Worm (Caenorhabditis elegans) whole organism, midembryonic: ENCODE data around the gene flp-13.
A peak's percentile ranks its signal among the peaks of the same experiment; 100 is the strongest.

Experiments
- T22C8.4 ChIP-seq: fragments of 200-800 bp; sonication (Bioruptor generic); IDR thresholded peaks from 2 replicates; pipeline ENCODE4 v1.3.6; 2022; ENCODE audit warnings: missing genetic modification characterization, missing compliant biosample characterization
- cog-1 ChIP-seq: sonication (generic microtip); optimal IDR thresholded peaks from 2 replicates; lab custom pipeline; 2016; ENCODE audit warnings: missing genetic modification characterization, missing compliant biosample characterization
- flt-1 ChIP-seq: fragments of 200-800 bp; sonication (Bioruptor generic); IDR thresholded peaks from 2 replicates; pipeline ENCODE4 v1.3.6; 2022; ENCODE audit warnings: missing genetic modification characterization, missing compliant biosample characterization
- klf-2 ChIP-seq: fragments of 200-800 bp; sonication (Bioruptor generic); conservative IDR thresholded peaks from 2 replicates; pipeline ENCODE4 v1.3.6; 2022; ENCODE audit warnings: missing genetic modification reagents, missing genetic modification characterization, missing compliant biosample characterization
- med-1 ChIP-seq: sonication (generic microtip); optimal IDR thresholded peaks from 2 replicates; lab custom pipeline; 2017; ENCODE audit warnings: missing genetic modification characterization, mild to moderate bottlenecking, missing compliant biosample characterization, antibody characterized with exemption, missing genetic modification reagents; ENCODE audit not compliant: insufficient read depth
- ref-1 ChIP-seq: fragments of 200-800 bp; sonication (Bioruptor generic); conservative IDR thresholded peaks from 2 replicates; pipeline ENCODE4 v1.3.6; 2022; ENCODE audit warnings: missing genetic modification reagents, missing genetic modification characterization, missing compliant biosample characterization
- tab-1 ChIP-seq: fragments of 200-800 bp; sonication (Bioruptor generic); IDR thresholded peaks from 2 replicates; pipeline ENCODE4 v1.3.6; 2022; ENCODE audit warnings: missing genetic modification characterization, missing compliant biosample characterization
- ztf-23 ChIP-seq: fragments of 200-800 bp; sonication (Bioruptor generic); IDR thresholded peaks from 2 replicates; pipeline ENCODE4 v1.3.6; 2022; ENCODE audit warnings: missing genetic modification reagents, missing genetic modification characterization, missing compliant biosample characterization
- ztf-29 ChIP-seq: fragments of 200-800 bp; sonication (Bioruptor generic); IDR thresholded peaks from 2 replicates; pipeline ENCODE4 v1.3.6; 2022; ENCODE audit warnings: missing genetic modification reagents, missing genetic modification characterization, missing compliant biosample characterization

flp-13 gene

ce11 chrIV:7726325-7726724, 28.1 kb upstream of the flp-13 start, which contains the start of gene C50F7.5:
Gene C50F7.5, plus strand, starts transcription at chrIV:7726719.
- TF ChIP-seq ref-1 (GFP tag; lab: Robert Waterston, UW): no peak
- no peak for TF ChIP-seq klf-2 (GFP tag; lab: Robert Waterston, UW)
- no peak for TF ChIP-seq ztf-29 (GFP tag; lab: Robert Waterston, UW)
- no peak for TF ChIP-seq T22C8.4 (GFP tag; lab: Robert Waterston, UW)
- no peak for TF ChIP-seq ztf-23 (GFP tag; lab: Robert Waterston, UW)
- no peak for TF ChIP-seq cog-1 (tag; lab: Kevin White, UChicago)
- no peak for TF ChIP-seq flt-1 (GFP tag; lab: Robert Waterston, UW)
- TF ChIP-seq med-1 (GFP tag; lab: Kevin White, UChicago): no peak
- TF ChIP-seq tab-1 (GFP tag; lab: Robert Waterston, UW): no peak

- no peak for TF ChIP-seq tab-1 (GFP tag; lab: Robert Waterston, UW)
- no peak for TF ChIP-seq ztf-23 (GFP tag; lab: Robert Waterston, UW)
- no peak for TF ChIP-seq flt-1 (GFP tag; lab: Robert Waterston, UW)
- no peak for TF ChIP-seq cog-1 (tag; lab: Kevin White, UChicago)
- TF ChIP-seq med-1 (GFP tag; lab: Kevin White, UChicago): no peak
- no peak for TF ChIP-seq T22C8.4 (GFP tag; lab: Robert Waterston, UW)
- no peak for TF ChIP-seq ztf-29 (GFP tag; lab: Robert Waterston, UW)
- TF ChIP-seq ref-1 (GFP tag; lab: Robert Waterston, UW): no peak
- TF ChIP-seq klf-2 (GFP tag; lab: Robert Waterston, UW): no peak
Observed at ce11 chrIV:7724912-7725311, 26.7 kb upstream of the flp-13 start.

ce11 chrIV:7723555-7723954, 25.3 kb upstream of the flp-13 start:
- TF ChIP-seq flt-1 (GFP tag; lab: Robert Waterston, UW) (no peak), tab-1 (GFP tag; lab: Robert Waterston, UW) (no peak), ref-1 (GFP tag; lab: Robert Waterston, UW) (no peak), ztf-23 (GFP tag; lab: Robert Waterston, UW) (no peak), ztf-29 (GFP tag; lab: Robert Waterston, UW) (no peak), med-1 (GFP tag; lab: Kevin White, UChicago) (no peak), klf-2 (GFP tag; lab: Robert Waterston, UW) (no peak), T22C8.4 (GFP tag; lab: Robert Waterston, UW) (no peak), cog-1 (tag; lab: Kevin White, UChicago) (no peak)

DNA sequence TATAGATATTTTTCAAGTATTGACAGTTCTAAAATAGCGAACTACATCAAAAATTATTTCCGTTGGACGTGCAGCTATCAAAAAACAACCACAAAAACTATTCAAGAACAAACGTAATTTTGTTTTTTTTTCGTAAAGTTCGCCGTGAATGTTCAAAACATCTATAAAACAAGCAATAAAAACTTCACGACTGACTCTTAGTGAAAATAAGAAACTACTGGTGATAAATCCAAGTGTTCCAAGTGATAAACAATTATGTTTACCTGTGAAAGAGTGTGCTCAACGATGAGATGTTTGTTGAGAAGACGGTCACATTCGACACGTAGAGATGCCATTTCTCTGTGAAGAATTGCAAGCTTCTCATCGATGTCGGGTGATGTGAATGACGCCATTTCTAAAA, 24.6 kb upstream of the flp-13 start, which contains the start of gene C50F7.6:
C50F7.6 (minus strand) TSS at position 394 of the 400 bp plus-strand sequence.
- no peak for TF ChIP-seq ref-1 (GFP tag; lab: Robert Waterston, UW)

ce11 chrIV:7717916-7718315, 19.7 kb upstream of the flp-13 start, which contains the start of gene F33D4.6:
Gene F33D4.6, minus strand, starts transcription at chrIV:7718016.
- no peak for TF ChIP-seq ztf-23 (GFP tag; lab: Robert Waterston, UW)
- no peak for TF ChIP-seq ref-1 (GFP tag; lab: Robert Waterston, UW)
- no peak for TF ChIP-seq T22C8.4 (GFP tag; lab: Robert Waterston, UW)
- TF ChIP-seq klf-2 (GFP tag; lab: Robert Waterston, UW): no peak
- no peak for TF ChIP-seq med-1 (GFP tag; lab: Kevin White, UChicago)
- TF ChIP-seq flt-1 (GFP tag; lab: Robert Waterston, UW): no peak
- no peak for TF ChIP-seq ztf-29 (GFP tag; lab: Robert Waterston, UW)
- no peak for TF ChIP-seq tab-1 (GFP tag; lab: Robert Waterston, UW)
- TF ChIP-seq cog-1 (tag; lab: Kevin White, UChicago): no peak

- TF ChIP-seq ztf-23 (GFP tag; lab: Robert Waterston, UW) (no peak), flt-1 (GFP tag; lab: Robert Waterston, UW) (no peak), T22C8.4 (GFP tag; lab: Robert Waterston, UW) (no peak), tab-1 (GFP tag; lab: Robert Waterston, UW) (no peak), cog-1 (tag; lab: Kevin White, UChicago) (no peak), klf-2 (GFP tag; lab: Robert Waterston, UW) (no peak), ref-1 (GFP tag; lab: Robert Waterston, UW) (no peak), med-1 (GFP tag; lab: Kevin White, UChicago) (no peak)
Observed at ce11 chrIV:7712252-7712651, 14.0 kb upstream of the flp-13 start.

- TF ChIP-seq med-1 (GFP tag; lab: Kevin White, UChicago) (no peak), klf-2 (GFP tag; lab: Robert Waterston, UW) (no peak), ztf-23 (GFP tag; lab: Robert Waterston, UW) (no peak), cog-1 (tag; lab: Kevin White, UChicago) (no peak), ztf-29 (GFP tag; lab: Robert Waterston, UW) (no peak), ref-1 (GFP tag; lab: Robert Waterston, UW) (no peak), T22C8.4 (GFP tag; lab: Robert Waterston, UW) (no peak), flt-1 (GFP tag; lab: Robert Waterston, UW) (no peak), tab-1 (GFP tag; lab: Robert Waterston, UW) (no peak)
Observed at ce11 chrIV:7710824-7711223, 12.6 kb upstream of the flp-13 start, which contains the start of gene nhr-8. Gene nhr-8, plus strand, starts transcription at chrIV:7710983.

- TF ChIP-seq klf-2 (GFP tag; lab: Robert Waterston, UW) (no peak), ztf-29 (GFP tag; lab: Robert Waterston, UW) (no peak), flt-1 (GFP tag; lab: Robert Waterston, UW) (no peak), cog-1 (tag; lab: Kevin White, UChicago) (peak; percentile 3), ref-1 (GFP tag; lab: Robert Waterston, UW) (no peak)
Observed at ce11 chrIV:7709701-7710100, 11.5 kb upstream of the flp-13 start, which contains the start of the genes mrpl-1, emc-6 and mrps-24. Gene mrpl-1, minus strand, starts transcription at chrIV:7709701. Gene emc-6, minus strand, starts transcription at chrIV:7709736. Gene mrps-24, plus strand, starts transcription at chrIV:7710045.

DNA sequence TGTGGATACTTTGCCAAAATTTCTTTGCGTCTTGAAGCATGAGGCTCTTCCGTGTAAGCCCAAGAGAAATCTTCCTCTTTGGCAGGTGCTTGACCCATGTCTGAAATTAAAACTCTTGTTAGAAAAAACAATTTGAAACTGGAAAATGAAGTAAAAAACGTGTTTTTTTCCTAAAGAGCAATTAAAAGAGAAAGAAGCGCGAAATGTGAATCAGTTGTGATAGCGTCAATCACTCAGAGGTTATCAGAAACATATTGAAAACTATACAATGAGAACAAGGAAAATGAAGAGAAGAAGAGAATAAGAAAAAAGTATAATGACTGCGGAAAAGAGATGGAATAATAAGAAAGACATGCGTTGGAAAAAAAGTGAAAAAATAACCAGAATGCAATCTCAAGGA, 8.6 kb upstream of the flp-13 start, which contains the start of gene F33D4.4:
F33D4.4 (minus strand) TSS at position 101 of the 400 bp plus-strand sequence.
- TF ChIP-seq T22C8.4 (GFP tag; lab: Robert Waterston, UW) (no peak), klf-2 (GFP tag; lab: Robert Waterston, UW) (no peak), ztf-29 (GFP tag; lab: Robert Waterston, UW) (no peak), ztf-23 (GFP tag; lab: Robert Waterston, UW) (no peak), tab-1 (GFP tag; lab: Robert Waterston, UW) (no peak), cog-1 (tag; lab: Kevin White, UChicago) (no peak), med-1 (GFP tag; lab: Kevin White, UChicago) (no peak), flt-1 (GFP tag; lab: Robert Waterston, UW) (no peak)
